Fruit fly (Drosophila melanogaster): ENCODE data around the gene CG10237.
A peak's percentile ranks its signal among the peaks of the same experiment; 100 is the strongest.

CG10237 gene

DNA sequence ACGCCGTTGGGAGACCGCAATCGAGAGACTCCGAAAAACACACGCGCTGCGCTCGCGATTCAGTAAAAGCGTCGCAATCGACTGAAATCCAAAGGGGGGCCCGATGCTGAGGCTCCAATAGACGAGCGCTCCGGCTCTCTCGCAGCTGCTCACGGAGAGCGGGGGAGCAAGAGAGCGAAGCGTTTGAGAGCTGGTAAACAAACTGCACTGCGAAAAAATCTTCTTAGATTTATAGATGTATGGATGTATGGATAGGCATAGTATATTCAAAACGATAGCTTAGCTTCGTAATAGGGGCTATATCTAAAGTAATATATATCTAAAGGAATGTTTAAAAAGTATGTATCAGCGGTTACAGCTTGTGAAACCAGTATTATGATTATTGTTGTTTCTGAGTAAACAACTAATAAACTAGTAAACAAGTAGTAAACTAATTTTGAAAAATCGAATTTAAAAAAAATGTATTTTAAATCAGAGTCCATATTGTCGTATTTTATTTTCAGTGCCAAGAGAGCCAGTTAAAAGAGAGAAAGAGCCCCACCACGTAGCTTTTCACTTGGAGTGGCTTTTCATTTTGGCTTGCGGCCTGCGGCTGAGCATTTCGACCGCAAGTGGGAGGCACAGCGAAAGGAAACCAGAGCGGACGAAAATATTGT lies 18.9 kb downstream of the CG10237 start, which contains the start of the genes Alp12 and CG13085 (continued):
- TF ChIP-seq CG8765 (GFP tag; IDR thresholded peaks at IDR 0.05): peak; percentile 67
- peak; percentile 58 for TF ChIP-seq Sry-δ (GFP tag; optimal IDR thresholded peaks at IDR 0.05)
- TF ChIP-seq fd96Cb (tag; optimal IDR thresholded peaks at IDR 0.05): peak; percentile 97
- peak; percentile 97 for TF ChIP-seq CG12104 (GFP tag; optimal IDR thresholded peaks at IDR 0.05)
- peak; percentile 99 for TF ChIP-seq CG2678 (tag; optimal IDR thresholded peaks at IDR 0.05)
- TF ChIP-seq CG18011 (GFP tag; optimal IDR thresholded peaks at IDR 0.05): peak; percentile 89
- TF ChIP-seq HLHmδ (GFP tag; optimal IDR thresholded peaks at IDR 0.05): peak; percentile 66
- peak; percentile 88 for TF ChIP-seq Ravus (GFP tag; IDR thresholded peaks at IDR 0.05)
- peak; percentile 99 for TF ChIP-seq CG4328 (GFP tag; optimal IDR thresholded peaks at IDR 0.05)
- TF ChIP-seq Dbx (GFP tag; IDR thresholded peaks at IDR 0.05): peak; percentile 96
- peak; percentile 92 for TF ChIP-seq CG15514 (GFP tag; optimal IDR thresholded peaks at IDR 0.05)
- no peak for TF ChIP-seq CG7963 (GFP tag; IDR thresholded peaks at IDR 0.05; ENCODE audit: partially characterized antibody)
- peak; percentile 97 for TF ChIP-seq CG17568 (GFP tag; optimal IDR thresholded peaks at IDR 0.05)
- TF ChIP-seq CG12744 (GFP tag; optimal IDR thresholded peaks at IDR 0.05): peak; percentile 95
- peak; percentile 97 for TF ChIP-seq CG7372 (GFP tag; IDR thresholded peaks at IDR 0.05)
- TF ChIP-seq CG12942 (GFP tag; optimal IDR thresholded peaks at IDR 0.05): peak; percentile 95
- peak; percentile 90 for TF ChIP-seq Hmx (GFP tag; optimal IDR thresholded peaks at IDR 0.05)
- peak; percentile 94 for TF ChIP-seq Mrtf (GFP tag; IDR thresholded peaks at IDR 0.05)
- TF ChIP-seq scrt (GFP tag; optimal IDR thresholded peaks at IDR 0.05): peak; percentile 96
- peak; percentile 95 for TF ChIP-seq CG8290 (GFP tag; optimal IDR thresholded peaks at IDR 0.05)
- TF ChIP-seq CG8290 (tag; optimal IDR thresholded peaks at IDR 0.05): peak; percentile 86 to 88
- peak; percentile 98 for TF ChIP-seq CG7839 (tag; optimal IDR thresholded peaks at IDR 0.05)
- TF ChIP-seq org-1 (GFP tag; optimal IDR thresholded peaks at IDR 0.05): peak; percentile 97
- TF ChIP-seq CG17186 (GFP tag; optimal IDR thresholded peaks at IDR 0.05): peak; percentile 90
- TF ChIP-seq D19A (tag; optimal IDR thresholded peaks at IDR 0.05): peak; percentile 96
- TF ChIP-seq CG7271 (tag; optimal IDR thresholded peaks at IDR 0.05): peak; percentile 66
- peak; percentile 95 to 97 for TF ChIP-seq dpn (GFP tag; optimal IDR thresholded peaks at IDR 0.05)
- peak; percentile 95 for TF ChIP-seq CG14014 (GFP tag; IDR thresholded peaks at IDR 0.05)
- TF ChIP-seq Hsf (GFP tag; optimal IDR thresholded peaks at IDR 0.05): peak; percentile 98
- TF ChIP-seq CG12299 (tag; optimal IDR thresholded peaks at IDR 0.05): peak; percentile 98
- TF ChIP-seq CG9727 (GFP tag; optimal IDR thresholded peaks at IDR 0.05): peak; percentile 98
- peak; percentile 39 for TF ChIP-seq CG34224 (GFP tag; IDR thresholded peaks at IDR 0.05; ENCODE audit: partially characterized antibody)
- peak; percentile 98 for TF ChIP-seq sug (tag; optimal IDR thresholded peaks at IDR 0.05)
- TF ChIP-seq CG9609 (GFP tag; optimal IDR thresholded peaks at IDR 0.05): peak; percentile 88
- TF ChIP-seq Fer1 (GFP tag; optimal IDR thresholded peaks at IDR 0.05): peak; percentile 99
- peak; percentile 89 for TF ChIP-seq CG12236 (GFP tag; optimal IDR thresholded peaks at IDR 0.05)
- TF ChIP-seq Xrp1 (GFP tag; IDR thresholded peaks at IDR 0.05): peak; percentile 97
- TF ChIP-seq chn (GFP tag; optimal IDR thresholded peaks at IDR 0.05): peak; percentile 94
- peak; percentile 87 for TF ChIP-seq en (GFP tag; optimal IDR thresholded peaks at IDR 0.05)
- TF ChIP-seq CG1647 (GFP tag; optimal IDR thresholded peaks at IDR 0.05): peak; percentile 93
- peak; percentile 88 for TF ChIP-seq Bdp1 (GFP tag; optimal IDR thresholded peaks at IDR 0.05)
- TF ChIP-seq gsb (GFP tag; IDR thresholded peaks at IDR 0.05): peak; percentile 95
- TF ChIP-seq Hr3 (GFP tag; optimal IDR thresholded peaks at IDR 0.05): peak; percentile 98
- TF ChIP-seq bsh (GFP tag; optimal IDR thresholded peaks at IDR 0.05): peak; percentile 97 to 98
- peak; percentile 97 for TF ChIP-seq cwo (GFP tag; optimal IDR thresholded peaks at IDR 0.05)
- TF ChIP-seq sna (GFP tag; IDR thresholded peaks at IDR 0.05; ENCODE audit: partially characterized antibody): no peak
- TF ChIP-seq Gug (GFP tag; IDR thresholded peaks at IDR 0.05): peak; percentile 91
- TF ChIP-seq exex (tag; optimal IDR thresholded peaks at IDR 0.05): peak; percentile 92
- peak; percentile 97 for TF ChIP-seq B-H2 (GFP tag; optimal IDR thresholded peaks at IDR 0.05)
- peak; percentile 91 for TF ChIP-seq CG6175 (GFP tag; IDR thresholded peaks at IDR 0.05)
